Fruit fly (Drosophila melanogaster) whole organism, embryonic: Measurements from ENCODE around the gene CG14340.

ENCODE experiments used
- Abd-B ChIP-seq: fragments of 200-800 bp; sonication (Bioruptor generic); optimal IDR thresholded peaks from 2 replicates; lab custom pipeline; 2018; ENCODE audit warnings: missing biosample characterization, mild to moderate bottlenecking, missing genetic modification characterization, moderate library complexity
- Bgb ChIP-seq: fragments of 200-800 bp; sonication (Bioruptor generic); IDR thresholded peaks from 2 replicates; pipeline ENCODE4 v1.3.6; 2022; ENCODE audit warnings: missing biosample characterization, missing genetic modification characterization; ENCODE audit not compliant: partially characterized antibody
- CG10209 ChIP-seq: fragments of 200-800 bp; sonication (Bioruptor generic); optimal IDR thresholded peaks from 3 replicates; lab custom pipeline; 2017; ENCODE audit warnings: missing biosample characterization, mild to moderate bottlenecking, missing genetic modification characterization, missing genetic modification reagents
- CG10366 ChIP-seq: fragments of 200-800 bp; sonication (Bioruptor generic); IDR thresholded peaks from 2 replicates; pipeline ENCODE4 v1.3.6; 2022; ENCODE audit warnings: missing biosample characterization, missing genetic modification characterization
- CG11398 ChIP-seq: fragments of 200-800 bp; sonication (Bioruptor generic); optimal IDR thresholded peaks from 2 replicates; lab custom pipeline; 2016; ENCODE audit warnings: missing biosample characterization, missing genetic modification characterization
- CG12155 ChIP-seq: fragments of 200-800 bp; sonication (Bioruptor generic); optimal IDR thresholded peaks from 3 replicates; lab custom pipeline; 2016; ENCODE audit warnings: missing biosample characterization, missing genetic modification characterization
- CG14710 ChIP-seq: fragments of 200-800 bp; sonication (Bioruptor generic); optimal IDR thresholded peaks from 3 replicates; lab custom pipeline; 2019; ENCODE audit warnings: missing biosample characterization, mild to moderate bottlenecking, missing genetic modification characterization, moderate library complexity
- CG15479 ChIP-seq: fragments of 200-800 bp; sonication (Bioruptor generic); optimal IDR thresholded peaks from 3 replicates; lab custom pipeline; 2019; ENCODE audit warnings: missing biosample characterization, mild to moderate bottlenecking, missing genetic modification characterization, moderate library complexity
- CG18476 ChIP-seq: fragments of 200-800 bp; sonication (Bioruptor generic); optimal IDR thresholded peaks from 2 replicates; lab custom pipeline; 2016; ENCODE audit warnings: missing biosample characterization, mild to moderate bottlenecking, missing genetic modification characterization
- CG34422 ChIP-seq: fragments of 200-800 bp; sonication (Bioruptor generic); IDR thresholded peaks from 3 replicates; pipeline ENCODE4 v1.3.6; 2022; ENCODE audit warnings: missing biosample characterization, missing genetic modification characterization
- CG3995 ChIP-seq: fragments of 200-800 bp; sonication (Bioruptor generic); optimal IDR thresholded peaks from 3 replicates; lab custom pipeline; 2016; ENCODE audit warnings: missing biosample characterization, missing genetic modification characterization
- CG4360 ChIP-seq: fragments of 200-800 bp; sonication (Bioruptor generic); IDR thresholded peaks from 2 replicates; pipeline ENCODE4 v1.3.6; 2022; ENCODE audit warnings: missing biosample characterization, missing genetic modification characterization
- CG7372 ChIP-seq: fragments of 200-800 bp; sonication (Bioruptor generic); IDR thresholded peaks from 2 replicates; pipeline ENCODE4 v1.3.6; 2022; ENCODE audit warnings: missing biosample characterization, missing genetic modification characterization
- CG8388 ChIP-seq: fragments of 200-800 bp; sonication (Bioruptor generic); optimal IDR thresholded peaks from 2 replicates; lab custom pipeline; 2019; ENCODE audit warnings: missing biosample characterization, mild to moderate bottlenecking, missing genetic modification characterization, moderate library complexity
- CG9797 ChIP-seq: fragments of 200-800 bp; sonication (Bioruptor generic); optimal IDR thresholded peaks from 3 replicates; lab custom pipeline; 2018; ENCODE audit warnings: missing biosample characterization, mild to moderate bottlenecking, missing genetic modification characterization
- Dip3 ChIP-seq: fragments of 200-800 bp; sonication (Bioruptor generic); optimal IDR thresholded peaks from 3 replicates; lab custom pipeline; 2016; ENCODE audit warnings: missing biosample characterization, missing genetic modification characterization
- Dll ChIP-seq: fragments of 200-800 bp; sonication (Bioruptor generic); IDR thresholded peaks from 4 replicates; pipeline ENCODE4 v1.3.6; 2022; ENCODE audit warnings: missing biosample characterization, missing genetic modification characterization; ENCODE audit not compliant: partially characterized antibody
- H15 ChIP-seq: fragments of 200-800 bp; sonication (Bioruptor generic); IDR thresholded peaks from 3 replicates; pipeline ENCODE4 v1.3.6; 2022; ENCODE audit warnings: missing biosample characterization, missing genetic modification characterization
- Hand ChIP-seq: fragments of 200-800 bp; sonication (Bioruptor generic); optimal IDR thresholded peaks from 2 replicates; lab custom pipeline; 2017; ENCODE audit warnings: mild to moderate bottlenecking, missing biosample characterization, missing genetic modification reagents, missing genetic modification characterization
- Med ChIP-seq: fragments of 200-800 bp; sonication (Bioruptor generic); peaks from one replicate; lab custom pipeline; 2016; ENCODE audit warnings: missing biosample characterization, missing genetic modification characterization, mild to moderate bottlenecking, inconsistent platforms, moderate library complexity
- Myb ChIP-seq: fragments of 200-800 bp; sonication (Bioruptor generic); optimal IDR thresholded peaks from 2 replicates; lab custom pipeline; 2016; ENCODE audit warnings: missing biosample characterization, missing genetic modification characterization
- Nf-YA ChIP-seq: fragments of 200-800 bp; sonication (Bioruptor generic); IDR thresholded peaks from 2 replicates; pipeline ENCODE4 v1.3.6; 2022; ENCODE audit warnings: missing biosample characterization, missing genetic modification characterization
- Oli ChIP-seq: fragments of 200-800 bp; sonication (Bioruptor generic); optimal IDR thresholded peaks from 2 replicates; lab custom pipeline; 2018; ENCODE audit warnings: missing biosample characterization, mild to moderate bottlenecking, missing genetic modification characterization, moderate library complexity
- Pdp1 ChIP-seq, 2 experiments: fragments of 200-800 bp; sonication (Bioruptor generic); optimal IDR thresholded peaks; 3 replicates each; lab custom pipeline; 2016; ENCODE audit warnings: missing biosample characterization in 2 of 2, missing genetic modification characterization in 2 of 2, mild to moderate bottlenecking in 1 of 2, moderate library complexity in 1 of 2
- Rfx ChIP-seq: fragments of 200-800 bp; sonication (Bioruptor generic); IDR thresholded peaks from 2 replicates; pipeline ENCODE4 v1.3.6; 2022; ENCODE audit warnings: missing biosample characterization, missing genetic modification characterization
- Rx ChIP-seq: fragments of 200-800 bp; sonication (Bioruptor generic); IDR thresholded peaks from 2 replicates; pipeline ENCODE4 v1.3.6; 2022; ENCODE audit warnings: missing biosample characterization, missing genetic modification characterization
- bcd ChIP-seq: fragments of 200-800 bp; sonication (Bioruptor generic); optimal IDR thresholded peaks from 2 replicates; lab custom pipeline; 2017; ENCODE audit warnings: missing biosample characterization, mild to moderate bottlenecking, missing genetic modification characterization
- cato ChIP-seq: fragments of 200-800 bp; sonication (Bioruptor generic); optimal IDR thresholded peaks from 2 replicates; lab custom pipeline; 2016; ENCODE audit warnings: missing biosample characterization, missing genetic modification characterization, borderline replicate concordance
- chinmo ChIP-seq: fragments of 200-800 bp; sonication (Bioruptor generic); IDR thresholded peaks from 4 replicates; pipeline ENCODE4 v1.3.6; 2022; ENCODE audit warnings: missing biosample characterization, missing genetic modification characterization; ENCODE audit not compliant: partially characterized antibody
- cwo ChIP-seq: fragments of 200-800 bp; sonication (Bioruptor generic); optimal IDR thresholded peaks from 3 replicates; lab custom pipeline; 2017; ENCODE audit warnings: missing biosample characterization, missing genetic modification characterization, mild to moderate bottlenecking, moderate library complexity, missing genetic modification reagents
- eyg ChIP-seq: fragments of 200-800 bp; sonication (Bioruptor generic); optimal IDR thresholded peaks from 3 replicates; lab custom pipeline; 2016; ENCODE audit warnings: missing biosample characterization, missing genetic modification characterization
- gfzf ChIP-seq: fragments of 200-800 bp; sonication (Bioruptor generic); optimal IDR thresholded peaks from 2 replicates; lab custom pipeline; 2016; ENCODE audit warnings: missing biosample characterization, mild to moderate bottlenecking, missing genetic modification characterization, moderate library complexity
- inv ChIP-seq: fragments of 200-800 bp; sonication (Bioruptor generic); IDR thresholded peaks from 2 replicates; pipeline ENCODE4 v1.3.6; 2022; ENCODE audit warnings: missing biosample characterization, missing genetic modification characterization; ENCODE audit not compliant: partially characterized antibody
- kay ChIP-seq: fragments of 200-800 bp; sonication (Bioruptor generic); optimal IDR thresholded peaks from 2 replicates; lab custom pipeline; 2016; ENCODE audit warnings: missing biosample characterization, missing genetic modification characterization
- org-1 ChIP-seq: fragments of 200-800 bp; sonication (Bioruptor generic); optimal IDR thresholded peaks from 2 replicates; lab custom pipeline; 2017; ENCODE audit warnings: missing biosample characterization, missing genetic modification characterization
- otp ChIP-seq: fragments of 200-800 bp; sonication (Bioruptor generic); IDR thresholded peaks from 3 replicates; pipeline ENCODE4, ENCODE4 v1.3.6; 2022; ENCODE audit warnings: missing biosample characterization, missing genetic modification characterization
- pho ChIP-seq: fragments of 200-800 bp; sonication (Bioruptor generic); optimal IDR thresholded peaks from 2 replicates; lab custom pipeline; 2016; ENCODE audit warnings: missing biosample characterization, missing genetic modification characterization
- prd ChIP-seq, 3 experiments: fragments of >200 bp in 2 of 3; fragments of 200-800 bp in 1 of 3; sonication (Bioruptor generic) in 1 of 3; optimal IDR thresholded peaks in 2 of 3; IDR thresholded peaks in 1 of 3; 2 replicates in 2 of 3; 3 replicates in 1 of 3; pipeline versions ENCODE4 v1.3.6 to Lab custom; 2017 to 2022; ENCODE audit warnings: missing biosample characterization in 1 of 3, missing genetic modification characterization in 1 of 3
- salm ChIP-seq: fragments of 200-800 bp; sonication (Bioruptor generic); optimal IDR thresholded peaks from 2 replicates; lab custom pipeline; 2018; ENCODE audit warnings: missing biosample characterization, mild to moderate bottlenecking, missing genetic modification characterization
- schlank ChIP-seq: fragments of 200-800 bp; sonication (Bioruptor generic); optimal IDR thresholded peaks from 2 replicates; lab custom pipeline; 2018; ENCODE audit warnings: missing biosample characterization, mild to moderate bottlenecking, missing genetic modification characterization
- sens ChIP-seq: fragments of 200-800 bp; sonication (Bioruptor generic); peaks from one replicate; lab custom pipeline; 2016; ENCODE audit warnings: missing biosample characterization, missing genetic modification characterization
- seq ChIP-seq: fragments of 200-800 bp; sonication (Bioruptor generic); IDR thresholded peaks from 2 replicates; pipeline ENCODE4 v1.3.6; 2022; ENCODE audit warnings: missing biosample characterization, missing genetic modification characterization
- tna ChIP-seq: fragments of 200-800 bp; sonication (Bioruptor generic); IDR thresholded peaks from 2 replicates; pipeline ENCODE4 v1.3.6; 2022; ENCODE audit warnings: missing biosample characterization, missing genetic modification characterization; ENCODE audit not compliant: partially characterized antibody
- trem ChIP-seq: fragments of 200-800 bp; optimal IDR thresholded peaks from 3 replicates; lab custom pipeline; 2019; ENCODE audit warnings: missing biosample characterization, mild to moderate bottlenecking, missing genetic modification characterization, moderate library complexity

The CG14340 gene

dm6 chr2L:1157679-1158518 lies 45.2 kb downstream of the CG14340 start, which contains the start of gene capt (continued):
- TF ChIP-seq Abd-B (GFP tag; lab: Kevin White, UChicago) (peak; percentile 46), kay (GFP tag; lab: Kevin White, UChicago) (peak; percentile 69), CG15479 (GFP tag; lab: Kevin White, UChicago) (peak; percentile 38), schlank (tag; lab: Kevin White, UChicago) (peak; percentile 27), pho (GFP tag; lab: Kevin White, UChicago) (peak; percentile 49), Pdp1 (GFP tag; optimal IDR thresholded peaks at IDR 0.05; lab: Kevin White, UChicago) (peak; percentile 18 to 31), Oli (peak; percentile 34), cato (GFP tag; lab: Kevin White, UChicago) (no peak), CG10209 (GFP tag; lab: Kevin White, UChicago) (peak; percentile 7), eyg (no peak), Med (GFP tag; lab: Kevin White, UChicago) (peak; percentile 84), gfzf (GFP tag; lab: Kevin White, UChicago) (peak; percentile 75), CG8388 (GFP tag; lab: Kevin White, UChicago) (peak; percentile 10), H15 (GFP tag; lab: Robert Waterston, UW) (no peak), bcd (GFP tag; lab: Kevin White, UChicago) (peak; percentile 26), CG18476 (GFP tag; lab: Kevin White, UChicago) (no peak), trem (tag; lab: Kevin White, UChicago) (peak; percentile 9), Myb (GFP tag; lab: Kevin White, UChicago) (peak; percentile 10), Bgb (GFP tag; lab: Robert Waterston, UW) (peak; percentile 42; the same call in 1 of the 2 replicates), CG7372 (GFP tag; lab: Robert Waterston, UW) (peak; percentile 39; the same call in 1 of the 2 replicates), CG34422 (GFP tag; lab: Robert Waterston, UW) (peak; percentile 95), salm (tag; lab: Kevin White, UChicago) (no peak), Nf-YA (no peak), Rx (GFP tag; lab: Robert Waterston, UW) (peak; percentile 25; the same call in 1 of the 2 replicates)

dm6 chr2L:1158519-1159319 lies 46.0 kb downstream of the CG14340 start, which contains the start of gene Tango14:
TSS of gene Tango14 (plus strand) at chr2L:1158661.
- TF ChIP-seq CG4360 (GFP tag; lab: Robert Waterston, UW) = no peak
- peak; percentile 24 for TF ChIP-seq CG9797 (GFP tag; lab: Kevin White, UChicago)
- peak; percentile 68 for TF ChIP-seq cwo (GFP tag; lab: Kevin White, UChicago)
- peak; percentile 59 for TF ChIP-seq sens (GFP tag; lab: Kevin White, UChicago)
- TF ChIP-seq Dll (GFP tag; lab: Robert Waterston, UW) = 0 out of 4 replicates have a peak, but pooled peaks have one; percentile 20
- TF ChIP-seq Dip3 = no peak
- no peak for TF ChIP-seq CG12155 (GFP tag; lab: Kevin White, UChicago)
- TF ChIP-seq CG3995 (GFP tag; lab: Kevin White, UChicago) = peak; percentile 14
- TF ChIP-seq CG11398 (GFP tag; lab: Kevin White, UChicago) = no peak
- TF ChIP-seq Rfx = 0 out of 2 replicates have a peak, but pooled peaks have one; percentile 19
- no peak for TF ChIP-seq salm (tag; lab: Kevin White, UChicago)
- TF ChIP-seq prd (optimal IDR thresholded peaks at IDR 0.05; lab: Kevin White, UChicago) = no peak
- no peak for TF ChIP-seq prd (GFP tag; IDR thresholded peaks at IDR 0.05; lab: Robert Waterston, UW)
- no peak for TF ChIP-seq Hand (GFP tag; lab: Kevin White, UChicago)
- TF ChIP-seq seq (GFP tag; lab: Robert Waterston, UW) = no peak
- TF ChIP-seq otp (GFP tag; lab: Robert Waterston, UW) = 0 out of 3 replicates have a peak, but pooled peaks have one; percentile 23
- TF ChIP-seq chinmo (GFP tag; lab: Robert Waterston, UW) = 0 out of 4 replicates have a peak, but pooled peaks have one; percentile 34
- no peak for TF ChIP-seq CG10366
- 0 out of 2 replicates have a peak, but pooled peaks have one; percentile 2 for TF ChIP-seq Rx (GFP tag; lab: Robert Waterston, UW)
- TF ChIP-seq Bgb (GFP tag; lab: Robert Waterston, UW) = peak; percentile 45; the same call in 1 of the 2 replicates
- TF ChIP-seq CG14710 (tag; lab: Kevin White, UChicago) = peak; percentile 32
- no peak for TF ChIP-seq org-1 (GFP tag; lab: Kevin White, UChicago)
- peak; percentile 46; the same call in 1 of the 2 replicates for TF ChIP-seq tna (GFP tag; lab: Robert Waterston, UW)
- TF ChIP-seq inv (GFP tag; lab: Robert Waterston, UW) = 0 out of 2 replicates have a peak, but pooled peaks have one; percentile 18
